Fruit fly (Drosophila melanogaster) Kc167 (cell line): ENCODE measurements around the gene sesB.

Experiments used
- Myc ChIP-seq: fragments of >200 bp; optimal IDR thresholded peaks from 2 replicates; lab custom pipeline; 2017; ENCODE audit warnings: missing external identifiers
- h ChIP-seq: fragments of >200 bp; optimal IDR thresholded peaks from 3 replicates; lab custom pipeline; 2018; ENCODE audit warnings: missing external identifiers
- psq ChIP-seq: fragments of >200 bp; optimal IDR thresholded peaks from 2 replicates; lab custom pipeline; 2017; ENCODE audit warnings: missing external identifiers
- ttk ChIP-seq: sonication (Bioruptor generic); optimal IDR thresholded peaks from 2 replicates; lab custom pipeline; 2017; ENCODE audit warnings: missing external identifiers

dm6 chrX:10775690-10776089, 11.1 kb downstream of the sesB start:
- TF ChIP-seq h (lab: Kevin White, UChicago), result no peak
- TF ChIP-seq psq (lab: Kevin White, UChicago), result no peak
- no peak for TF ChIP-seq ttk
- TF ChIP-seq Myc (lab: Kevin White, UChicago), result no peak
